Worm (Caenorhabditis elegans) whole organism, L4 larva: ENCODE results near the gene C33F10.4.
A peak's percentile ranks its signal among the peaks of the same experiment; 100 is the strongest.

Source experiments
- D1046.2 ChIP-seq: fragments of 200-800 bp; sonication (Bioruptor generic); IDR thresholded peaks from 2 replicates; pipeline ENCODE4 v1.3.6; 2022; ENCODE audit warnings: missing genetic modification characterization, missing compliant biosample characterization
- F44E2.7 ChIP-seq: fragments of 200-800 bp; sonication (Bioruptor generic); IDR thresholded peaks from 2 replicates; pipeline ENCODE4 v2.1.2; 2022; ENCODE audit warnings: missing genetic modification characterization, missing compliant biosample characterization
- R02D3.7 ChIP-seq: fragments of 150-350 bp; sonication (generic microtip); optimal IDR thresholded peaks from 3 replicates; lab custom pipeline; 2014; ENCODE audit warnings: missing biosample characterization, missing genetic modification characterization
- T20F7.1 ChIP-seq: fragments of 200-800 bp; sonication (Bioruptor generic); optimal IDR thresholded peaks from 2 replicates; lab custom pipeline; 2018; ENCODE audit warnings: mild to moderate bottlenecking, missing genetic modification characterization, missing compliant biosample characterization
- Y48G9A.11 ChIP-seq: fragments of 200-800 bp; sonication (Bioruptor generic); IDR thresholded peaks from 2 replicates; pipeline ENCODE4 v1.3.6; 2022; ENCODE audit warnings: missing genetic modification reagents, missing genetic modification characterization, missing compliant biosample characterization
- Y75B8A.6 ChIP-seq: fragments of 200-800 bp; sonication (Bioruptor generic); IDR thresholded peaks from 2 replicates; pipeline ENCODE4 v1.3.6; 2022; ENCODE audit warnings: missing genetic modification reagents, missing genetic modification characterization, missing compliant biosample characterization
- arid-1 ChIP-seq: fragments of 200-800 bp; sonication (Bioruptor generic); conservative IDR thresholded peaks from 2 replicates; pipeline ENCODE4 v1.3.6; 2022; ENCODE audit warnings: missing genetic modification reagents, missing genetic modification characterization, missing compliant biosample characterization
- attf-4 ChIP-seq: sonication (generic microtip); optimal IDR thresholded peaks from 3 replicates; lab custom pipeline; 2017; ENCODE audit warnings: missing biosample characterization, missing genetic modification characterization
- ceh-28 ChIP-seq: fragments of 150-350 bp; optimal IDR thresholded peaks from 2 replicates; lab custom pipeline; 2014; ENCODE audit warnings: missing biosample characterization, missing genetic modification reagents, missing genetic modification characterization
- ceh-32 ChIP-seq: sonication (generic microtip); optimal IDR thresholded peaks from 2 replicates; lab custom pipeline; 2016; ENCODE audit warnings: mild to moderate bottlenecking, missing genetic modification characterization, missing compliant biosample characterization; ENCODE audit not compliant: poor library complexity
- daf-16 ChIP-seq, 3 experiments: sonication (generic microtip); optimal IDR thresholded peaks; 2 replicates each; lab custom pipeline; 2016 to 2017; ENCODE audit warnings: missing genetic modification characterization in 3 of 3, missing genetic modification reagents in 3 of 3, mild to moderate bottlenecking in 2 of 3, missing compliant biosample characterization in 2 of 3, missing biosample characterization in 1 of 3, moderate library complexity in 1 of 3
- daf-8 ChIP-seq: fragments of 200-800 bp; sonication (Bioruptor generic); IDR thresholded peaks from 2 replicates; pipeline ENCODE4 v1.3.6; 2022; ENCODE audit warnings: missing genetic modification characterization, missing compliant biosample characterization
- dmd-6 ChIP-seq: fragments of 200-800 bp; sonication (Bioruptor generic); IDR thresholded peaks from 2 replicates; pipeline ENCODE4 v1.3.6; 2022; ENCODE audit warnings: missing genetic modification reagents, missing genetic modification characterization, missing compliant biosample characterization
- dmd-8 ChIP-seq: fragments of 200-800 bp; sonication (Bioruptor generic); IDR thresholded peaks from 2 replicates; pipeline ENCODE4 v1.3.6; 2022; ENCODE audit warnings: missing genetic modification characterization, missing compliant biosample characterization
- dmd-9 ChIP-seq: fragments of 200-800 bp; sonication (Bioruptor generic); IDR thresholded peaks from 2 replicates; pipeline ENCODE4 v1.3.6; 2022; ENCODE audit warnings: missing genetic modification reagents, missing genetic modification characterization, missing compliant biosample characterization
- dpl-1 ChIP-seq: fragments of 150-350 bp; optimal IDR thresholded peaks from 2 replicates; lab custom pipeline; 2014; ENCODE audit warnings: missing biosample characterization, missing genetic modification reagents, missing genetic modification characterization
- duxl-1 ChIP-seq: sonication (generic microtip); optimal IDR thresholded peaks from 2 replicates; lab custom pipeline; 2016; ENCODE audit warnings: mild to moderate bottlenecking, missing genetic modification characterization, moderate library complexity, missing compliant biosample characterization; ENCODE audit not compliant: poor library complexity
- dve-1 ChIP-seq: sonication (generic microtip); optimal IDR thresholded peaks from 2 replicates; lab custom pipeline; 2017; ENCODE audit warnings: antibody characterized with exemption, mild to moderate bottlenecking, missing genetic modification characterization, missing compliant biosample characterization; ENCODE audit not compliant: insufficient read depth
- egl-27 ChIP-seq: sonication (generic microtip); optimal IDR thresholded peaks from 3 replicates; lab custom pipeline; 2017; ENCODE audit warnings: missing biosample characterization, missing genetic modification reagents, missing genetic modification characterization
- gei-8 ChIP-seq: fragments of 200-800 bp; sonication (Bioruptor generic); optimal IDR thresholded peaks from 2 replicates; lab custom pipeline; 2018; ENCODE audit warnings: mild to moderate bottlenecking, missing genetic modification characterization, missing compliant biosample characterization
- hlh-11 ChIP-seq: fragments of 200-800 bp; sonication (Bioruptor generic); optimal IDR thresholded peaks from 2 replicates; lab custom pipeline; 2018; ENCODE audit warnings: mild to moderate bottlenecking, missing genetic modification characterization, missing compliant biosample characterization
- hlh-30 ChIP-seq: sonication (generic microtip); optimal IDR thresholded peaks from 2 replicates; lab custom pipeline; 2017; ENCODE audit warnings: antibody characterized with exemption, mild to moderate bottlenecking, missing genetic modification characterization, missing compliant biosample characterization; ENCODE audit not compliant: insufficient read depth
- lim-7 ChIP-seq: fragments of 200-800 bp; sonication (Bioruptor generic); IDR thresholded peaks from 2 replicates; pipeline ENCODE4 v1.3.6; 2022; ENCODE audit warnings: missing genetic modification characterization, missing compliant biosample characterization
- lin-1 ChIP-seq: fragments of 200-800 bp; sonication (Bioruptor generic); IDR thresholded peaks from 2 replicates; pipeline ENCODE4 v1.3.6; 2022; ENCODE audit warnings: missing genetic modification reagents, missing genetic modification characterization, missing compliant biosample characterization
- lin-29 ChIP-seq: fragments of 200-800 bp; sonication (Bioruptor generic); IDR thresholded peaks from 2 replicates; pipeline ENCODE4 v1.3.6; 2022; ENCODE audit warnings: missing genetic modification reagents, missing genetic modification characterization, missing compliant biosample characterization
- lsy-2 ChIP-seq, 2 experiments: fragments of 150-350 bp in 1 of 2; sonication (generic microtip) in 1 of 2; optimal IDR thresholded peaks; 2 replicates each; lab custom pipeline; 2014 to 2017; ENCODE audit warnings: missing biosample characterization in 2 of 2, missing genetic modification characterization in 2 of 2
- madf-5 ChIP-seq, 2 experiments: fragments of 200-800 bp; sonication (Bioruptor generic); IDR thresholded peaks; 2 replicates each; pipeline ENCODE4 v1.3.6; 2022; ENCODE audit warnings: missing compliant biosample characterization in 2 of 2, missing genetic modification characterization in 2 of 2
- madf-9 ChIP-seq: fragments of 200-800 bp; sonication (Bioruptor generic); conservative IDR thresholded peaks from 2 replicates; pipeline ENCODE4 v1.3.6; 2022; ENCODE audit warnings: missing genetic modification reagents, missing genetic modification characterization, missing compliant biosample characterization
- mdl-1 ChIP-seq, 2 experiments: fragments of 150-350 bp in 1 of 2; sonication (generic microtip) in 1 of 2; optimal IDR thresholded peaks; 2 replicates each; lab custom pipeline; 2014 to 2017; ENCODE audit warnings: missing biosample characterization in 2 of 2, missing genetic modification characterization in 2 of 2
- mxl-2 ChIP-seq: fragments of 200-800 bp; sonication (Bioruptor generic); conservative IDR thresholded peaks from 2 replicates; pipeline ENCODE4 v1.3.6; 2022; ENCODE audit warnings: missing genetic modification reagents, missing genetic modification characterization, missing compliant biosample characterization
- nhr-102 ChIP-seq: sonication (generic microtip); optimal IDR thresholded peaks from 2 replicates; lab custom pipeline; 2016; ENCODE audit warnings: mild to moderate bottlenecking, missing genetic modification characterization, moderate library complexity, missing compliant biosample characterization
- nhr-11 ChIP-seq: fragments of 150-350 bp; optimal IDR thresholded peaks from 2 replicates; lab custom pipeline; 2014; ENCODE audit warnings: missing biosample characterization, missing genetic modification characterization
- nhr-25 ChIP-seq: sonication (generic microtip); optimal IDR thresholded peaks from 2 replicates; lab custom pipeline; 2017; ENCODE audit warnings: missing genetic modification characterization, mild to moderate bottlenecking, missing compliant biosample characterization, antibody characterized with exemption, moderate library complexity, borderline replicate concordance; ENCODE audit not compliant: insufficient read depth
- nhr-28 ChIP-seq: fragments of 150-350 bp; optimal IDR thresholded peaks from 2 replicates; lab custom pipeline; 2014; ENCODE audit warnings: missing biosample characterization, missing genetic modification characterization
- nhr-42 ChIP-seq: fragments of 200-800 bp; sonication (Bioruptor generic); IDR thresholded peaks from 2 replicates; pipeline ENCODE4 v1.3.6; 2022; ENCODE audit warnings: missing genetic modification characterization, missing compliant biosample characterization
- nhr-48 ChIP-seq: sonication (generic microtip); optimal IDR thresholded peaks from 2 replicates; lab custom pipeline; 2016; ENCODE audit warnings: mild to moderate bottlenecking, missing genetic modification characterization, missing compliant biosample characterization
- nhr-76 ChIP-seq: fragments of 150-350 bp; optimal IDR thresholded peaks from 2 replicates; lab custom pipeline; 2014; ENCODE audit warnings: missing biosample characterization, missing genetic modification characterization
- nhr-77 ChIP-seq: fragments of 150-350 bp; optimal IDR thresholded peaks from 2 replicates; lab custom pipeline; 2014; ENCODE audit warnings: missing biosample characterization, missing genetic modification characterization
- php-3 ChIP-seq: fragments of 200-800 bp; sonication (Bioruptor generic); IDR thresholded peaks from 2 replicates; pipeline ENCODE4 v1.3.6; 2022; ENCODE audit warnings: missing genetic modification reagents, missing genetic modification characterization, missing compliant biosample characterization
- rbr-2 ChIP-seq: sonication (generic microtip); optimal IDR thresholded peaks from 2 replicates; lab custom pipeline; 2016; ENCODE audit warnings: missing genotype, missing genetic modification characterization, missing compliant biosample characterization
- snpc-4 ChIP-seq: fragments of 150-350 bp; optimal IDR thresholded peaks from 2 replicates; lab custom pipeline; 2014; ENCODE audit warnings: missing biosample characterization, missing genetic modification characterization
- spr-1 ChIP-seq: sonication (generic microtip); optimal IDR thresholded peaks from 2 replicates; lab custom pipeline; 2016; ENCODE audit warnings: mild to moderate bottlenecking, missing genetic modification characterization, missing compliant biosample characterization
- spr-3 ChIP-seq: fragments of 200-800 bp; sonication (Bioruptor generic); optimal IDR thresholded peaks from 2 replicates; lab custom pipeline; 2018; ENCODE audit warnings: mild to moderate bottlenecking, missing genetic modification characterization, missing compliant biosample characterization
- tag-97 ChIP-seq: fragments of 200-800 bp; sonication (Bioruptor generic); IDR thresholded peaks from 2 replicates; pipeline ENCODE4 v1.3.6; 2022; ENCODE audit warnings: missing genetic modification characterization, missing compliant biosample characterization
- tra-1 ChIP-seq: fragments of 200-800 bp; sonication (Bioruptor generic); IDR thresholded peaks from 2 replicates; pipeline ENCODE4 v1.3.6; 2022; ENCODE audit warnings: missing genetic modification reagents, missing genetic modification characterization, missing compliant biosample characterization
- unc-39 ChIP-seq: sonication (generic microtip); optimal IDR thresholded peaks from 2 replicates; lab custom pipeline; 2017; ENCODE audit warnings: missing biosample characterization, missing genetic modification characterization
- zag-1 ChIP-seq: fragments of 150-350 bp; optimal IDR thresholded peaks from 2 replicates; lab custom pipeline; 2014; ENCODE audit warnings: missing biosample characterization, missing genetic modification characterization
- zfp-2 ChIP-seq: sonication (generic microtip); optimal IDR thresholded peaks from 2 replicates; lab custom pipeline; 2016; ENCODE audit warnings: mild to moderate bottlenecking, missing genetic modification characterization, missing compliant biosample characterization
- zip-11 ChIP-seq: fragments of 200-800 bp; sonication (Bioruptor generic); IDR thresholded peaks from 2 replicates; pipeline ENCODE4 v1.3.6; 2022; ENCODE audit warnings: missing genetic modification characterization, missing compliant biosample characterization
- zip-2 ChIP-seq: fragments of 150-350 bp; optimal IDR thresholded peaks from 2 replicates; lab custom pipeline; 2014; ENCODE audit warnings: missing biosample characterization, missing genetic modification characterization

Gene C33F10.4

DNA sequence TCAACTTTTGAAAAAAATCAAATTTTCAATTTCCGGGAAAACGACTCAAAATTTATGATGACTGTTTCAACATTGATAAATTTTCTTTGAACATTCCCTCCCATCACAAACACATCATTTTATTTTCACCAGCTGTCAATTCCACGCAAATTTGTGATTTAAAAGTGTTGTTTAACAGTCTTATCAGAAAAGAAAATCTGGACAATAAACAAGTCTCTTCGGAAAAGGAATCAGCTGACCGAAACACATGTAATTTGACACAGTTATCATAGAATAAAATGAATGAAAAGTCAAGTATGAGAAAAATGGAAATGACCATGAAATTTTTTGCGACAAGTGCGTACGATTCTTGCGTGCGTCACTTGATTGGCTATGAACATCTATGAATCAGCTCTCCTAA is 26.5 kb upstream of the C33F10.4 start:
- TF ChIP-seq lin-29 (GFP tag; lab: Robert Waterston, UW) (no peak), R02D3.7 (tag; lab: Kevin White, UChicago) (no peak), madf-9 (GFP tag; lab: Robert Waterston, UW) (no peak), daf-8 (GFP tag; lab: Robert Waterston, UW) (no peak), zip-2 (tag; lab: Kevin White, UChicago) (no peak), unc-39 (no peak), dmd-6 (GFP tag; lab: Robert Waterston, UW) (peak; percentile 97), arid-1 (GFP tag; lab: Robert Waterston, UW) (no peak), mxl-2 (GFP tag; lab: Robert Waterston, UW) (no peak), hlh-11 (tag; lab: Kevin White, UChicago) (peak; percentile 73), dmd-8 (GFP tag; lab: Robert Waterston, UW) (no peak), Y48G9A.11 (GFP tag; lab: Robert Waterston, UW) (no peak), dve-1 (tag; lab: Kevin White, UChicago) (peak; percentile 84), D1046.2 (GFP tag; lab: Robert Waterston, UW) (no peak), lsy-2 (tag; optimal IDR thresholded peaks at IDR 0.05; lab: Kevin White, UChicago) (peak in 1 of 2 experiments; percentile 5), spr-3 (no peak), php-3 (GFP tag; lab: Robert Waterston, UW) (peak; percentile 91), nhr-11 (tag; lab: Kevin White, UChicago) (no peak), mdl-1 (tag; optimal IDR thresholded peaks at IDR 0.05; lab: Kevin White, UChicago) (peak in 1 of 2 experiments; percentile 62), nhr-48 (tag; lab: Kevin White, UChicago) (peak; percentile 25), tra-1 (GFP tag; lab: Robert Waterston, UW) (peak; percentile 80; the same call in 1 of the 2 replicates), lin-1 (GFP tag; lab: Robert Waterston, UW) (peak; percentile 87), nhr-25 (no peak), F44E2.7 (GFP tag; lab: Robert Waterston, UW) (no peak), Y75B8A.6 (GFP tag; lab: Robert Waterston, UW) (no peak), zfp-2 (tag; lab: Kevin White, UChicago) (no peak), egl-27 (tag; lab: Kevin White, UChicago) (no peak), madf-5 (GFP tag; IDR thresholded peaks at IDR 0.05; lab: Robert Waterston, UW) (no peak), spr-1 (tag; lab: Kevin White, UChicago) (no peak), hlh-30 (peak; percentile 59), nhr-76 (no peak), zag-1 (tag; lab: Kevin White, UChicago) (no peak), nhr-102 (peak; percentile 61), tag-97 (GFP tag; lab: Robert Waterston, UW) (no peak), dmd-9 (no peak), dpl-1 (GFP tag; lab: Kevin White, UChicago) (no peak), zip-11 (GFP tag; lab: Robert Waterston, UW) (no peak), ceh-32 (tag; lab: Kevin White, UChicago) (no peak), nhr-28 (peak; percentile 79), ceh-28 (tag; lab: Kevin White, UChicago) (no peak), snpc-4 (tag; lab: Kevin White, UChicago) (no peak), T20F7.1 (GFP tag; lab: Kevin White, UChicago) (peak; percentile 42), attf-4 (tag; lab: Kevin White, UChicago) (no peak), gei-8 (GFP tag; lab: Kevin White, UChicago) (no peak), rbr-2 (no peak), nhr-42 (no peak), duxl-1 (tag; lab: Kevin White, UChicago) (no peak), lim-7 (GFP tag; lab: Robert Waterston, UW) (no peak), daf-16 (GFP tag; optimal IDR thresholded peaks at IDR 0.05; lab: Kevin White, UChicago) (peak in 1 of 2 experiments; percentile 53), daf-16 (tag; optimal IDR thresholded peaks at IDR 0.05; lab: Kevin White, UChicago) (peak; percentile 96), nhr-77 (peak; percentile 44)
